Worm (Caenorhabditis elegans): ENCODE results near the gene F13E9.13.
A peak's percentile ranks its signal among the peaks of the same experiment; 100 is the strongest.

F13E9.13 gene

ce11 chrIV:10852403-10852802 lies 28.9 kb upstream of the F13E9.13 start:
- TF ChIP-seq nhr-85 (tag) (peak; percentile 39), elt-3 (tag; optimal IDR thresholded peaks at IDR 0.05) (peak in 1 of 6 experiments; percentile 16), aly-2 (tag; optimal IDR thresholded peaks at IDR 0.05) (no peak), nhr-20 (tag; optimal IDR thresholded peaks at IDR 0.05) (no peak), lir-3 (tag; optimal IDR thresholded peaks at IDR 0.05; ENCODE audit: poor library complexity) (no peak), swsn-7 (tag; optimal IDR thresholded peaks at IDR 0.05) (no peak), zip-4 (GFP tag; optimal IDR thresholded peaks at IDR 0.05) (no peak), jun-1 (tag; optimal IDR thresholded peaks at IDR 0.05) (no peak), nhr-12 (tag; optimal IDR thresholded peaks at IDR 0.05) (no peak), Y116A8C.19 (tag; optimal IDR thresholded peaks at IDR 0.05; ENCODE audit: borderline replicate concordance) (no peak), sox-4 (tag; optimal IDR thresholded peaks at IDR 0.05) (no peak), ztf-4 (tag; optimal IDR thresholded peaks at IDR 0.05) (no peak), egl-27 (tag; optimal IDR thresholded peaks at IDR 0.05) (no peak), unc-62 (GFP tag; optimal IDR thresholded peaks at IDR 0.05) (no peak), egl-13 (tag; optimal IDR thresholded peaks at IDR 0.05) (no peak), xbp-1 (tag; optimal IDR thresholded peaks at IDR 0.05) (no peak), nhr-71 (tag; optimal IDR thresholded peaks at IDR 0.05) (peak; percentile 12), ceh-8 (GFP tag; optimal IDR thresholded peaks at IDR 0.05) (no peak), unc-86 (tag; optimal IDR thresholded peaks at IDR 0.05) (no peak), sup-37 (GFP tag; optimal IDR thresholded peaks at IDR 0.05) (no peak), F16B12.6 (tag; optimal IDR thresholded peaks at IDR 0.05) (peak; percentile 30), tbx-2 (tag; optimal IDR thresholded peaks at IDR 0.05) (peak; percentile 0), rnt-1 (tag; optimal IDR thresholded peaks at IDR 0.05) (no peak), snu-23 (GFP tag; optimal IDR thresholded peaks at IDR 0.05) (peak; percentile 29), unc-130 (tag; optimal IDR thresholded peaks at IDR 0.05) (peak; percentile 4), mep-1 (tag; optimal IDR thresholded peaks at IDR 0.05) (peak; percentile 19), lsy-2 (tag; optimal IDR thresholded peaks at IDR 0.05) (peak in 1 of 2 experiments; percentile 9), fkh-4 (tag; optimal IDR thresholded peaks at IDR 0.05; ENCODE audit: borderline replicate concordance) (no peak), fkh-10 (GFP tag; optimal IDR thresholded peaks at IDR 0.05) (no peak), mdl-1 (tag; optimal IDR thresholded peaks at IDR 0.05) (no peak), nhr-84 (tag; optimal IDR thresholded peaks at IDR 0.05) (no peak), C04F5.9 (tag; optimal IDR thresholded peaks at IDR 0.05) (no peak), dpl-1 (GFP tag; optimal IDR thresholded peaks at IDR 0.05) (peak in 1 of 3 experiments; percentile 29), lin-14 (GFP tag; optimal IDR thresholded peaks at IDR 0.05) (peak; percentile 65), efl-1 (optimal IDR thresholded peaks at IDR 0.05) (peak in 1 of 2 experiments; percentile 12), efl-1 (GFP tag; optimal IDR thresholded peaks at IDR 0.05 in 1 of 2) (no peak), ceh-88 (GFP tag; IDR thresholded peaks at IDR 0.05) (no peak), pqm-1 (tag; optimal IDR thresholded peaks at IDR 0.05) (no peak), blmp-1 (tag; optimal IDR thresholded peaks at IDR 0.05) (peak; percentile 95), hlh-4 (tag; optimal IDR thresholded peaks at IDR 0.05) (no peak)

ce11 chrIV:10854042-10854441 lies 27.3 kb upstream of the F13E9.13 start:
- TF ChIP-seq efl-1 (optimal IDR thresholded peaks at IDR 0.05) (no peak), efl-1 (GFP tag; optimal IDR thresholded peaks at IDR 0.05 in 1 of 2) (peak in 1 of 2 experiments; percentile 69), fkh-8 (tag; optimal IDR thresholded peaks at IDR 0.05) (no peak)

- TF ChIP-seq dpl-1 (GFP tag; optimal IDR thresholded peaks at IDR 0.05), result no peak
- TF ChIP-seq nhr-85 (tag), result peak; percentile 66
- peak in 1 of 2 experiments; percentile 7 for TF ChIP-seq lsy-2 (tag; optimal IDR thresholded peaks at IDR 0.05)
- TF ChIP-seq nhr-71 (tag; optimal IDR thresholded peaks at IDR 0.05), result peak; percentile 4
- TF ChIP-seq efl-1 (optimal IDR thresholded peaks at IDR 0.05), result no peak
- TF ChIP-seq efl-1 (GFP tag; optimal IDR thresholded peaks at IDR 0.05 in 1 of 2), result no peak
- TF ChIP-seq efl-3 (GFP tag; optimal IDR thresholded peaks at IDR 0.05), result no peak
- peak; percentile 17 for TF ChIP-seq tbx-2 (tag; optimal IDR thresholded peaks at IDR 0.05)
- peak; percentile 41 for TF ChIP-seq lin-14 (GFP tag; optimal IDR thresholded peaks at IDR 0.05)
- peak; percentile 34 for TF ChIP-seq blmp-1 (tag; optimal IDR thresholded peaks at IDR 0.05)
- peak; percentile 19 for TF ChIP-seq snu-23 (GFP tag; optimal IDR thresholded peaks at IDR 0.05)
- TF ChIP-seq nhr-20 (tag; optimal IDR thresholded peaks at IDR 0.05), result peak; percentile 19
- peak in 2 of 6 experiments; percentile 2 to 19 for TF ChIP-seq elt-3 (tag; optimal IDR thresholded peaks at IDR 0.05)
Observed at ce11 chrIV:10855049-10855448, 26.3 kb upstream of the F13E9.13 start, which contains the start of gene T11G6.3. TSS of gene T11G6.3 (minus strand) at chrIV:10855237.
